Worm (Caenorhabditis elegans): Measurements from ENCODE around the gene R03E9.2.

ce11 chrX:6709238-6709637 lies 23.9 kb downstream of the R03E9.2 start, which contains the start of gene acr-3:
- TF ChIP-seq mab-5 (tag; optimal IDR thresholded peaks at IDR 0.05) = no peak
- no peak for TF ChIP-seq snpc-4 (tag; optimal IDR thresholded peaks at IDR 0.05)
